Worm (Caenorhabditis elegans) whole organism, L1 larva: ENCODE data around the gene ttr-37.

Experiments
- F16B12.6 ChIP-seq: fragments of 150-350 bp; optimal IDR thresholded peaks from 2 replicates; lab custom pipeline; 2014; ENCODE audit warnings: missing biosample characterization, missing genetic modification characterization
- dpl-1 ChIP-seq, 3 experiments: fragments of 150-350 bp in 2 of 3; sonication (generic microtip) in 1 of 3; optimal IDR thresholded peaks; 2 replicates each; lab custom pipeline; 2014 to 2017; ENCODE audit warnings: missing biosample characterization in 3 of 3, missing genetic modification characterization in 3 of 3, missing genetic modification reagents in 3 of 3
- fkh-10 ChIP-seq: sonication (generic microtip); optimal IDR thresholded peaks from 2 replicates; lab custom pipeline; 2017; ENCODE audit warnings: missing biosample characterization, missing genetic modification reagents, missing genetic modification characterization
- lin-15B ChIP-seq: fragments of 150-350 bp; sonication (generic microtip); optimal IDR thresholded peaks from 3 replicates; lab custom pipeline; 2014; ENCODE audit warnings: missing biosample characterization, missing genetic modification characterization
- nhr-11 ChIP-seq: fragments of 150-350 bp; optimal IDR thresholded peaks from 2 replicates; lab custom pipeline; 2014; ENCODE audit warnings: missing biosample characterization, missing genetic modification characterization
- nhr-76 ChIP-seq: sonication (generic microtip); optimal IDR thresholded peaks from 2 replicates; lab custom pipeline; 2017; ENCODE audit warnings: missing biosample characterization, missing genetic modification characterization

DNA sequence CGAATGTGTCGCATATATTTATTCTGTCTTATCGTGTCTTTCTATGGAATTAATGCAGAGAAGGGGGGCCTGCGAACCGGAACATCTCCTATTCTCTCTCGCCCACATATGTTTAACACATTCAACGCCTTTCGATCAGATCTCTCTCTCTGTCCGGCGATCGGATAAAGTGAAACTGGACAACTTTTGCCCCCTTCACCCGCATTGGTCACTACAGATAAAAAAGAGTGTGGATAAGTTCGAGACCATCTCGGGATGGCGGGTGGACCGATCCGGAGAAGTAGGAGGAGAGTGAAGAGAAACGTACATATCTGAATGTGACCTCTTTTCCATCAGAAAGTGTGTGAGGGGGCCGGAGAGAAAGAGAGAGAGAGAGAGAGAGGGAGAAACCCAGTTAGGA lies 25.9 kb downstream of the ttr-37 start, which contains the start of gene H42K12.3:
- TF ChIP-seq dpl-1 (GFP tag; optimal IDR thresholded peaks at IDR 0.05; lab: Kevin White, UChicago), result no peak
- no peak for TF ChIP-seq fkh-10 (GFP tag; lab: Kevin White, UChicago)
- TF ChIP-seq nhr-76 (tag; lab: Kevin White, UChicago), result no peak
- TF ChIP-seq lin-15B (tag; lab: Kevin White, UChicago), result no peak
- TF ChIP-seq F16B12.6 (tag; lab: Kevin White, UChicago), result no peak
- no peak for TF ChIP-seq nhr-11 (tag; lab: Kevin White, UChicago)
